Fruit fly (Drosophila melanogaster) whole organism, embryonic: ENCODE data around the gene CG42237.

Experiments used
- ATbp ChIP-seq: fragments of 200-800 bp; sonication (Bioruptor generic); optimal IDR thresholded peaks from 2 replicates; lab custom pipeline; 2017; ENCODE audit warnings: missing biosample characterization, mild to moderate bottlenecking, missing genetic modification characterization, missing genetic modification reagents
- Aef1 ChIP-seq: fragments of 200-800 bp; sonication (Bioruptor generic); IDR thresholded peaks from 3 replicates; pipeline ENCODE4 v1.3.6; 2022; ENCODE audit warnings: missing biosample characterization, missing genetic modification characterization
- C15 ChIP-seq: fragments of 200-800 bp; sonication (Bioruptor generic); IDR thresholded peaks from 3 replicates; pipeline ENCODE4 v1.3.6; 2022; ENCODE audit warnings: missing biosample characterization, missing genetic modification characterization
- CG10543 ChIP-seq: fragments of 200-800 bp; sonication (Bioruptor generic); optimal IDR thresholded peaks from 3 replicates; lab custom pipeline; 2017; ENCODE audit warnings: missing biosample characterization, mild to moderate bottlenecking, missing genetic modification characterization, moderate library complexity
- CG11247 ChIP-seq: fragments of 200-800 bp; sonication (Bioruptor generic); IDR thresholded peaks from 2 replicates; pipeline ENCODE4 v1.3.6; 2022; ENCODE audit warnings: missing biosample characterization, missing genetic modification characterization
- CG11398 ChIP-seq: fragments of 200-800 bp; sonication (Bioruptor generic); optimal IDR thresholded peaks from 2 replicates; lab custom pipeline; 2016; ENCODE audit warnings: missing biosample characterization, missing genetic modification characterization
- CG12299 ChIP-seq: fragments of 200-800 bp; sonication (Bioruptor generic); optimal IDR thresholded peaks from 2 replicates; lab custom pipeline; 2018; ENCODE audit warnings: missing biosample characterization, mild to moderate bottlenecking, missing genetic modification characterization
- CG12391 ChIP-seq: fragments of 200-800 bp; sonication (Bioruptor generic); optimal IDR thresholded peaks from 3 replicates; lab custom pipeline; 2018; ENCODE audit warnings: missing biosample characterization, mild to moderate bottlenecking, missing genetic modification characterization, moderate library complexity
- CG13624 ChIP-seq: fragments of 200-800 bp; sonication (Bioruptor generic); optimal IDR thresholded peaks from 2 replicates; lab custom pipeline; 2016; ENCODE audit warnings: missing biosample characterization, missing genetic modification characterization
- CG17359 ChIP-seq: fragments of 200-800 bp; sonication (Bioruptor generic); optimal IDR thresholded peaks from 3 replicates; lab custom pipeline; 2018; ENCODE audit warnings: missing biosample characterization, mild to moderate bottlenecking, missing genetic modification characterization, moderate library complexity
- CG2129 ChIP-seq: fragments of 200-800 bp; sonication (Bioruptor generic); IDR thresholded peaks from 2 replicates; pipeline ENCODE4 v1.3.6; 2022; ENCODE audit warnings: missing biosample characterization, missing genetic modification characterization; ENCODE audit not compliant: partially characterized antibody
- CG30403 ChIP-seq: fragments of 200-800 bp; sonication (Bioruptor generic); optimal IDR thresholded peaks from 3 replicates; lab custom pipeline; 2016; ENCODE audit warnings: missing biosample characterization, missing genetic modification characterization
- CG3995 ChIP-seq: fragments of 200-800 bp; sonication (Bioruptor generic); optimal IDR thresholded peaks from 3 replicates; lab custom pipeline; 2016; ENCODE audit warnings: missing biosample characterization, missing genetic modification characterization
- CG5953 ChIP-seq: fragments of 200-800 bp; sonication (Bioruptor generic); IDR thresholded peaks from 2 replicates; pipeline ENCODE4 v1.3.6; 2022; ENCODE audit warnings: missing biosample characterization, missing genetic modification characterization
- CG7987 ChIP-seq: fragments of 200-800 bp; sonication (Bioruptor generic); optimal IDR thresholded peaks from 2 replicates; lab custom pipeline; 2018; ENCODE audit warnings: missing biosample characterization, mild to moderate bottlenecking, missing genetic modification characterization, moderate library complexity
- CG9215 ChIP-seq: fragments of 200-800 bp; sonication (Bioruptor generic); IDR thresholded peaks from 2 replicates; pipeline ENCODE4 v1.3.6; 2022; ENCODE audit warnings: missing biosample characterization, missing genetic modification characterization
- CG9609 ChIP-seq: fragments of 200-800 bp; sonication (Bioruptor generic); optimal IDR thresholded peaks from 3 replicates; lab custom pipeline; 2016; ENCODE audit warnings: missing biosample characterization, missing genetic modification characterization
- CG9727 ChIP-seq: fragments of 200-800 bp; sonication (Bioruptor generic); optimal IDR thresholded peaks from 3 replicates; lab custom pipeline; 2017; ENCODE audit warnings: missing biosample characterization, mild to moderate bottlenecking, missing genetic modification characterization
- D19B ChIP-seq: fragments of 200-800 bp; sonication (Bioruptor generic); optimal IDR thresholded peaks from 2 replicates; lab custom pipeline; 2017; ENCODE audit warnings: missing biosample characterization, mild to moderate bottlenecking, missing genetic modification characterization
- Dad ChIP-seq: fragments of 200-800 bp; sonication (Bioruptor generic); optimal IDR thresholded peaks from 3 replicates; lab custom pipeline; 2016; ENCODE audit warnings: missing biosample characterization, missing genetic modification characterization
- Dek ChIP-seq: fragments of 200-800 bp; sonication (Bioruptor generic); optimal IDR thresholded peaks from 3 replicates; lab custom pipeline; 2019; ENCODE audit warnings: missing biosample characterization, mild to moderate bottlenecking, missing genetic modification characterization, moderate library complexity
- Dip3 ChIP-seq: fragments of 200-800 bp; sonication (Bioruptor generic); optimal IDR thresholded peaks from 3 replicates; lab custom pipeline; 2016; ENCODE audit warnings: missing biosample characterization, missing genetic modification characterization
- Doc2 ChIP-seq: fragments of 200-800 bp; sonication (Bioruptor generic); IDR thresholded peaks from 2 replicates; pipeline ENCODE4 v1.3.6; 2022; ENCODE audit warnings: missing biosample characterization, missing genetic modification characterization
- HmgZ ChIP-seq: fragments of 200-800 bp; sonication (Bioruptor generic); optimal IDR thresholded peaks from 2 replicates; lab custom pipeline; 2018; ENCODE audit warnings: missing biosample characterization, mild to moderate bottlenecking, missing genetic modification characterization
- Hmx ChIP-seq: fragments of 200-800 bp; sonication (Bioruptor generic); optimal IDR thresholded peaks from 2 replicates; lab custom pipeline; 2016; ENCODE audit warnings: missing biosample characterization, missing genetic modification characterization
- Lhr ChIP-seq: fragments of 200-800 bp; sonication (Bioruptor generic); optimal IDR thresholded peaks from 3 replicates; lab custom pipeline; 2017; ENCODE audit warnings: mild to moderate bottlenecking, missing biosample characterization, missing genetic modification reagents, missing genetic modification characterization
- Lim3 ChIP-seq: fragments of 200-800 bp; sonication (Bioruptor generic); IDR thresholded peaks from 2 replicates; pipeline ENCODE4 v1.3.6; 2022; ENCODE audit warnings: missing biosample characterization, missing genetic modification characterization
- NC2β ChIP-seq: fragments of 200-800 bp; sonication (Bioruptor generic); optimal IDR thresholded peaks from 2 replicates; lab custom pipeline; 2016; ENCODE audit warnings: missing biosample characterization, missing genetic modification characterization
- NfI ChIP-seq: fragments of 200-800 bp; sonication (Bioruptor generic); optimal IDR thresholded peaks from 3 replicates; lab custom pipeline; 2018; ENCODE audit warnings: missing biosample characterization, mild to moderate bottlenecking, missing genetic modification characterization, moderate library complexity
- Oli ChIP-seq: fragments of 200-800 bp; sonication (Bioruptor generic); optimal IDR thresholded peaks from 2 replicates; lab custom pipeline; 2018; ENCODE audit warnings: missing biosample characterization, mild to moderate bottlenecking, missing genetic modification characterization, moderate library complexity
- PHDP ChIP-seq: fragments of 200-800 bp; sonication (Bioruptor generic); optimal IDR thresholded peaks from 3 replicates; lab custom pipeline; 2018; ENCODE audit warnings: missing biosample characterization, mild to moderate bottlenecking, missing genetic modification characterization, moderate library complexity
- Poxn ChIP-seq: fragments of 200-800 bp; sonication (Bioruptor generic); IDR thresholded peaks from 2 replicates; pipeline ENCODE4 v1.3.6; 2022; ENCODE audit warnings: missing biosample characterization, missing genetic modification characterization
- Scr ChIP-seq: fragments of 200-800 bp; sonication (Bioruptor generic); IDR thresholded peaks from 2 replicates; pipeline ENCODE4 v1.3.6; 2022; ENCODE audit warnings: missing biosample characterization, missing genetic modification characterization; ENCODE audit not compliant: partially characterized antibody
- Ssrp ChIP-seq: fragments of 200-800 bp; sonication (Bioruptor generic); optimal IDR thresholded peaks from 2 replicates; lab custom pipeline; 2018; ENCODE audit warnings: missing biosample characterization, mild to moderate bottlenecking, missing genetic modification characterization, moderate library complexity
- ato ChIP-seq: fragments of 200-800 bp; sonication (Bioruptor generic); IDR thresholded peaks from 2 replicates; pipeline ENCODE4 v1.3.6; 2022; ENCODE audit warnings: missing biosample characterization, missing genetic modification characterization; ENCODE audit not compliant: partially characterized antibody
- az2 ChIP-seq: fragments of 200-800 bp; sonication (Bioruptor generic); optimal IDR thresholded peaks from 3 replicates; lab custom pipeline; 2016; ENCODE audit warnings: missing biosample characterization, missing genetic modification characterization
- btn ChIP-seq: fragments of 200-800 bp; sonication (Bioruptor generic); optimal IDR thresholded peaks from 2 replicates; lab custom pipeline; 2016; ENCODE audit warnings: missing biosample characterization, missing genetic modification characterization
- cg ChIP-seq: fragments of 200-800 bp; sonication (Bioruptor generic); optimal IDR thresholded peaks from 3 replicates; lab custom pipeline; 2019; ENCODE audit warnings: missing biosample characterization, mild to moderate bottlenecking, missing genetic modification characterization, moderate library complexity
- ci ChIP-seq: fragments of 200-800 bp; sonication (Bioruptor generic); IDR thresholded peaks from 3 replicates; pipeline ENCODE4 v1.3.6; 2022; ENCODE audit warnings: missing biosample characterization, missing genetic modification characterization
- dm ChIP-seq: fragments of 200-800 bp; sonication (Bioruptor generic); optimal IDR thresholded peaks from 3 replicates; lab custom pipeline; 2016; ENCODE audit warnings: missing biosample characterization, missing genetic modification characterization
- emc ChIP-seq: fragments of 200-800 bp; sonication (Bioruptor generic); optimal IDR thresholded peaks from 2 replicates; lab custom pipeline; 2016; ENCODE audit warnings: missing biosample characterization, missing genetic modification characterization
- grn ChIP-seq: fragments of 200-800 bp; sonication (Bioruptor generic); optimal IDR thresholded peaks from 3 replicates; lab custom pipeline; 2017; ENCODE audit warnings: missing biosample characterization, missing genetic modification characterization
- lab ChIP-seq: fragments of 200-800 bp; sonication (Bioruptor generic); optimal IDR thresholded peaks from 3 replicates; lab custom pipeline; 2017; ENCODE audit warnings: missing biosample characterization, missing genetic modification characterization, mild to moderate bottlenecking, moderate library complexity, missing genetic modification reagents
- otp ChIP-seq: fragments of 200-800 bp; sonication (Bioruptor generic); IDR thresholded peaks from 3 replicates; pipeline ENCODE4, ENCODE4 v1.3.6; 2022; ENCODE audit warnings: missing biosample characterization, missing genetic modification characterization
- sqz ChIP-seq: fragments of 200-800 bp; sonication (Bioruptor generic); optimal IDR thresholded peaks from 3 replicates; lab custom pipeline; 2018; ENCODE audit warnings: missing biosample characterization, mild to moderate bottlenecking, missing genetic modification characterization
- tup ChIP-seq: fragments of 200-800 bp; sonication (Bioruptor generic); optimal IDR thresholded peaks from 2 replicates; lab custom pipeline; 2016; ENCODE audit warnings: missing biosample characterization, mild to moderate bottlenecking, missing genetic modification characterization, moderate library complexity
- unc-4 ChIP-seq: fragments of 200-800 bp; sonication (Bioruptor generic); IDR thresholded peaks from 2 replicates; pipeline ENCODE4 v1.3.6; 2022; ENCODE audit warnings: missing biosample characterization, missing genetic modification characterization; ENCODE audit not compliant: partially characterized antibody
- wor ChIP-seq: fragments of 200-800 bp; sonication (Bioruptor generic); IDR thresholded peaks from 2 replicates; pipeline ENCODE4 v1.3.6; 2022; ENCODE audit warnings: missing biosample characterization, missing genetic modification characterization
- zen ChIP-seq: fragments of 200-800 bp; sonication (Bioruptor generic); optimal IDR thresholded peaks from 3 replicates; lab custom pipeline; 2018; ENCODE audit warnings: missing biosample characterization, mild to moderate bottlenecking, missing genetic modification characterization, moderate library complexity

The CG42237 gene

dm6 chrX:13131063-13131773, 16.3 kb downstream of the CG42237 start (continued):
- TF ChIP-seq Hmx (GFP tag; lab: Kevin White, UChicago) (peak; percentile 96), Oli (tag; lab: Kevin White, UChicago) (peak; percentile 98), grn (peak; percentile 89), zen (peak; percentile 93), Lim3 (GFP tag; lab: Robert Waterston, UW) (peak; percentile 97), wor (GFP tag; lab: Robert Waterston, UW) (peak; percentile 97), Poxn (GFP tag; lab: Robert Waterston, UW) (peak; percentile 98), ATbp (GFP tag; lab: Kevin White, UChicago) (peak; percentile 99), Lhr (GFP tag; lab: Kevin White, UChicago) (peak; percentile 95), emc (GFP tag; lab: Kevin White, UChicago) (peak; percentile 98), Dip3 (peak; percentile 99), CG3995 (peak; percentile 91), CG9215 (GFP tag; lab: Robert Waterston, UW) (peak; percentile 98), dm (peak; percentile 98), CG2129 (no peak), btn (GFP tag; lab: Kevin White, UChicago) (peak; percentile 98), unc-4 (GFP tag; lab: Robert Waterston, UW) (0 out of 2 replicates have a peak, but pooled peaks have one; percentile 33), Ssrp (peak; percentile 96), sqz (GFP tag; lab: Kevin White, UChicago) (peak; percentile 94), CG17359 (peak; percentile 99), NC2β (GFP tag; lab: Kevin White, UChicago) (peak; percentile 98), cg (GFP tag; lab: Kevin White, UChicago) (no peak), Dek (tag; lab: Kevin White, UChicago) (peak; percentile 99), NfI (peak; percentile 99), Doc2 (GFP tag; lab: Robert Waterston, UW) (peak; percentile 96), CG9727 (GFP tag; lab: Kevin White, UChicago) (peak; percentile 98), tup (GFP tag; lab: Kevin White, UChicago) (peak; percentile 98), CG5953 (peak; percentile 99), ci (GFP tag; lab: Robert Waterston, UW) (peak; percentile 100), CG7987 (GFP tag; lab: Kevin White, UChicago) (peak; percentile 95), az2 (peak; percentile 99), CG11247 (GFP tag; lab: Robert Waterston, UW) (peak; percentile 99), HmgZ (peak; percentile 99), Dad (peak; percentile 99), ato (no peak), CG30403 (peak; percentile 99), CG10543 (GFP tag; lab: Kevin White, UChicago) (peak; percentile 99), Scr (GFP tag; lab: Robert Waterston, UW) (peak; percentile 21; the same call in 1 of the 2 replicates), CG13624 (GFP tag; lab: Kevin White, UChicago) (peak; percentile 99), D19B (GFP tag; lab: Kevin White, UChicago) (peak; percentile 96), lab (peak; percentile 100), Aef1 (GFP tag; lab: Robert Waterston, UW) (peak; percentile 100), C15 (peak; percentile 98), CG9609 (GFP tag; lab: Kevin White, UChicago) (peak; percentile 99), CG11398 (GFP tag; lab: Kevin White, UChicago) (peak; percentile 99), otp (GFP tag; lab: Robert Waterston, UW) (peak; percentile 99), CG12391 (tag; lab: Kevin White, UChicago) (peak; percentile 99), CG12299 (tag; lab: Kevin White, UChicago) (peak; percentile 97), PHDP (tag; lab: Kevin White, UChicago) (peak; percentile 98)
